Fruit fly (Drosophila melanogaster): ENCODE data around the gene CG3527.

CG3527 gene

dm6 chrX:4581769-4582168 is 30.0 kb downstream of the CG3527 start (continued):
- peak; percentile 6 for TF ChIP-seq Mad (GFP tag; optimal IDR thresholded peaks at IDR 0.05)
- TF ChIP-seq prd (optimal IDR thresholded peaks at IDR 0.05), result no peak
- peak; percentile 69; the same call in 2 of the 3 replicates for TF ChIP-seq prd (GFP tag; IDR thresholded peaks at IDR 0.05)
- TF ChIP-seq sqz (GFP tag; optimal IDR thresholded peaks at IDR 0.05), result no peak
- TF ChIP-seq Dip3 (GFP tag; optimal IDR thresholded peaks at IDR 0.05), result no peak
- no peak for TF ChIP-seq z (GFP tag; IDR thresholded peaks at IDR 0.05)
- TF ChIP-seq CG32772 (GFP tag; IDR thresholded peaks at IDR 0.05), result peak; percentile 23; the same call in 1 of the 2 replicates
- TF ChIP-seq eve (GFP tag; optimal IDR thresholded peaks at IDR 0.05), result no peak
- no peak for TF ChIP-seq Deaf1 (tag; optimal IDR thresholded peaks at IDR 0.05)
- TF ChIP-seq B-H2 (GFP tag; optimal IDR thresholded peaks at IDR 0.05), result no peak
- TF ChIP-seq nau (GFP tag; optimal IDR thresholded peaks at IDR 0.05), result no peak
- TF ChIP-seq PHDP (tag; optimal IDR thresholded peaks at IDR 0.05), result peak; percentile 18
- no peak for TF ChIP-seq Fer1 (GFP tag; optimal IDR thresholded peaks at IDR 0.05)
- TF ChIP-seq CG2875 (GFP tag; optimal IDR thresholded peaks at IDR 0.05), result peak; percentile 9
- peak; percentile 17 for TF ChIP-seq Abd-B (GFP tag; optimal IDR thresholded peaks at IDR 0.05)
- TF ChIP-seq D19A (tag; optimal IDR thresholded peaks at IDR 0.05), result peak; percentile 32
- TF ChIP-seq CG1647 (GFP tag; optimal IDR thresholded peaks at IDR 0.05), result no peak
- TF ChIP-seq CG30403 (GFP tag; optimal IDR thresholded peaks at IDR 0.05), result peak; percentile 38
- peak; percentile 45 for TF ChIP-seq tin (GFP tag; optimal IDR thresholded peaks at IDR 0.05)
- 0 out of 3 replicates have a peak, but pooled peaks have one; percentile 30 for TF ChIP-seq CG11695 (GFP tag; IDR thresholded peaks at IDR 0.05)
- TF ChIP-seq Sox102F (GFP tag; optimal IDR thresholded peaks at IDR 0.05), result peak; percentile 45
- no peak for TF ChIP-seq CG12219 (GFP tag; optimal IDR thresholded peaks at IDR 0.05)
- no peak for TF ChIP-seq CG15479 (GFP tag; optimal IDR thresholded peaks at IDR 0.05)
- TF ChIP-seq stwl (tag; optimal IDR thresholded peaks at IDR 0.05), result no peak
- TF ChIP-seq sd (tag; optimal IDR thresholded peaks at IDR 0.05), result no peak
- TF ChIP-seq CG11398 (GFP tag; optimal IDR thresholded peaks at IDR 0.05), result no peak
- TF ChIP-seq Ets97D (GFP tag; optimal IDR thresholded peaks at IDR 0.05), result no peak
- TF ChIP-seq peb (GFP tag; IDR thresholded peaks at IDR 0.05), result 0 out of 2 replicates have a peak, but pooled peaks have one; percentile 13
- no peak for TF ChIP-seq Scr (GFP tag; IDR thresholded peaks at IDR 0.05; ENCODE audit: partially characterized antibody)
- no peak for TF ChIP-seq kah (GFP tag; optimal IDR thresholded peaks at IDR 0.05)
- no peak for TF ChIP-seq bbx (GFP tag; IDR thresholded peaks at IDR 0.05; ENCODE audit: partially characterized antibody)
- TF ChIP-seq unpg (GFP tag; optimal IDR thresholded peaks at IDR 0.05), result peak; percentile 54
- TF ChIP-seq MBD-R2 (GFP tag; IDR thresholded peaks at IDR 0.05), result no peak
- no peak for TF ChIP-seq CG12744 (GFP tag; optimal IDR thresholded peaks at IDR 0.05)
- TF ChIP-seq CG10462 (GFP tag; optimal IDR thresholded peaks at IDR 0.05), result no peak
- no peak for TF ChIP-seq sna (GFP tag; IDR thresholded peaks at IDR 0.05; ENCODE audit: partially characterized antibody)
- no peak for TF ChIP-seq CG4360 (GFP tag; IDR thresholded peaks at IDR 0.05)
- no peak for TF ChIP-seq gce (GFP tag; IDR thresholded peaks at IDR 0.05)
- TF ChIP-seq Dip2 (GFP tag; IDR thresholded peaks at IDR 0.05), result no peak
- no peak for TF ChIP-seq aop (GFP tag; IDR thresholded peaks at IDR 0.05)
- TF ChIP-seq hbn (GFP tag; IDR thresholded peaks at IDR 0.05; ENCODE audit: partially characterized antibody), result no peak
- no peak for TF ChIP-seq CG4854 (GFP tag; optimal IDR thresholded peaks at IDR 0.05)
- no peak for TF ChIP-seq CG12299 (tag; optimal IDR thresholded peaks at IDR 0.05)
- no peak for TF ChIP-seq slbo (GFP tag; IDR thresholded peaks at IDR 0.05)
- no peak for TF ChIP-seq Adf1 (GFP tag; IDR thresholded peaks at IDR 0.05)
- TF ChIP-seq Mrtf (GFP tag; IDR thresholded peaks at IDR 0.05), result no peak
- no peak for TF ChIP-seq CG18011 (GFP tag; optimal IDR thresholded peaks at IDR 0.05)
- TF ChIP-seq CG11247 (GFP tag; IDR thresholded peaks at IDR 0.05), result no peak
- peak; percentile 17 for TF ChIP-seq CG16815 (GFP tag; optimal IDR thresholded peaks at IDR 0.05)
- TF ChIP-seq Blimp-1 (GFP tag; optimal IDR thresholded peaks at IDR 0.05), result peak; percentile 67
- no peak for TF ChIP-seq CG32767 (GFP tag; IDR thresholded peaks at IDR 0.05)
- no peak for TF ChIP-seq CG30431 (GFP tag; optimal IDR thresholded peaks at IDR 0.05)
